Fruit fly (Drosophila melanogaster): ENCODE measurements around the gene agt.
A peak's percentile ranks its signal among the peaks of the same experiment; 100 is the strongest.

DNA sequence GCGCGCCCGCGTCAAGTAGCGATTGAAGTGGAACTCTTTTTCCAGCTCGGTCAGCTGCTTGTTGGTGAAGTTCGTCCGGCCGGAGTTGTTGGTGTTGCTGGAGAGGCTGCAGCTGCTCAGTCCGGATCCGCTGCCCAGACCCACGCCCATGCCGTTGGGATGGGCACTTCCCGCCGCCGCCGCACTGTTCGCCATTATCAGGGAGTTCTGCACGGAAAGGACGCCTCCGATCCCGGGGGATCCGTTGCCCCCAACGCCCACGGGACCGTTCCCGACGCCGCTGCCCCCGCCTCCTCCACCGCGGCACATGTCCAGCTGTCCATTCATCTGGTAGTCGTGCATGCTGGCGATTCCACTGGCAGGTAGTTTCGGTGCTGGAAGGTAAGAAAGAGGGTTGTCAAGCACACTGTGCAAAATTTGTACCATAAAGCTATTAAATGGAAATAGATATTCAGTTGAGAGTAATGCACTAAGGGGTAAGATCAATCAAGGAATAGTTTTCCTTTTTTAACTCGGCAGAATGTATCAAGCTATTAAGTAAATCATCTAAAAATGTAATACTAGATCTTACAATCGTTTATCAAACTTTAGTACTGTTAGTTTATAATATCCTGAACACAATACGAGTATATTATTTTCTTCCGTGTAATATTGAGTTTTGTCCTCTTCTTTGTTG lies 2.9 kb upstream of the agt start:
- TF ChIP-seq Sry-δ (GFP tag; optimal IDR thresholded peaks at IDR 0.05) (no peak), CG4617 (GFP tag; optimal IDR thresholded peaks at IDR 0.05; ENCODE audit: borderline replicate concordance) (no peak), jing (GFP tag; optimal IDR thresholded peaks at IDR 0.05) (no peak), Hr39 (optimal IDR thresholded peaks at IDR 0.05) (peak; percentile 65), CkIIα-i1 (GFP tag; IDR thresholded peaks at IDR 0.05) (no peak), CG15479 (GFP tag; optimal IDR thresholded peaks at IDR 0.05) (no peak), CG17829 (tag; optimal IDR thresholded peaks at IDR 0.05) (peak; percentile 9), Blimp-1 (GFP tag; optimal IDR thresholded peaks at IDR 0.05) (no peak), psq (GFP tag; optimal IDR thresholded peaks at IDR 0.05) (no peak), Rfx (GFP tag; IDR thresholded peaks at IDR 0.05) (no peak), CG31224 (GFP tag; IDR thresholded peaks at IDR 0.05) (no peak), Hr78 (GFP tag; optimal IDR thresholded peaks at IDR 0.05) (no peak)

All from whole organism, embryonic.